Worm (Caenorhabditis elegans) whole organism, L3 larva: ENCODE results near the gene R09E10.1.

ENCODE experiments used
- R02D3.7 ChIP-seq: fragments of 150-350 bp; optimal IDR thresholded peaks from 2 replicates; lab custom pipeline; 2014; ENCODE audit warnings: missing biosample characterization, missing genetic modification characterization
- ZK546.5 ChIP-seq: sonication (generic microtip); optimal IDR thresholded peaks from 2 replicates; lab custom pipeline; 2017; ENCODE audit warnings: missing biosample characterization, missing genetic modification characterization
- aly-2 ChIP-seq: fragments of 150-350 bp; optimal IDR thresholded peaks from 2 replicates; lab custom pipeline; 2014; ENCODE audit warnings: missing biosample characterization, missing genetic modification characterization
- ama-1 ChIP-seq: fragments of 150-350 bp; optimal IDR thresholded peaks from 2 replicates; lab custom pipeline; 2018
- ceh-16 ChIP-seq: sonication (generic microtip); optimal IDR thresholded peaks from 2 replicates; lab custom pipeline; 2017; ENCODE audit warnings: missing biosample characterization, missing genetic modification characterization
- ceh-28 ChIP-seq: fragments of 150-350 bp; optimal IDR thresholded peaks from 2 replicates; lab custom pipeline; 2014; ENCODE audit warnings: missing biosample characterization, missing genetic modification reagents, missing genetic modification characterization
- ceh-82 ChIP-seq: fragments of 150-350 bp; optimal IDR thresholded peaks from 2 replicates; lab custom pipeline; 2014; ENCODE audit warnings: missing biosample characterization, missing genetic modification characterization
- ceh-9 ChIP-seq: sonication (generic microtip); optimal IDR thresholded peaks from 2 replicates; lab custom pipeline; 2018; ENCODE audit warnings: missing biosample characterization, missing genetic modification characterization
- daf-12 ChIP-seq: fragments of 150-350 bp; optimal IDR thresholded peaks from 2 replicates; lab custom pipeline; 2014; ENCODE audit warnings: missing biosample characterization, missing genetic modification reagents, missing genetic modification characterization
- egl-27 ChIP-seq: sonication (generic microtip); optimal IDR thresholded peaks from 4 replicates; lab custom pipeline; 2017; ENCODE audit warnings: missing biosample characterization, missing genetic modification reagents, missing genetic modification characterization
- egl-5 ChIP-seq: fragments of 150-350 bp; optimal IDR thresholded peaks from 2 replicates; lab custom pipeline; 2017; ENCODE audit warnings: missing biosample characterization, missing genetic modification reagents, missing genetic modification characterization, inconsistent platforms
- elt-2 ChIP-seq: sonication (generic microtip); optimal IDR thresholded peaks from 2 replicates; lab custom pipeline; 2016; ENCODE audit warnings: missing genetic modification reagents, mild to moderate bottlenecking, missing genetic modification characterization, missing compliant biosample characterization
- elt-3 ChIP-seq, 3 experiments: fragments of 150-350 bp in 1 of 3; sonication (generic microtip) in 2 of 3; optimal IDR thresholded peaks; 2 replicates in 2 of 3; 4 replicates in 1 of 3; lab custom pipeline; 2014 to 2017; ENCODE audit warnings: missing biosample characterization in 3 of 3, missing genetic modification characterization in 3 of 3
- eor-1 ChIP-seq, 2 experiments: fragments of 150-350 bp; optimal IDR thresholded peaks; 2 replicates each; lab custom pipeline; 2014 to 2018; ENCODE audit warnings: missing biosample characterization in 2 of 2, missing genetic modification characterization in 2 of 2
- fkh-10 ChIP-seq: sonication (generic microtip); optimal IDR thresholded peaks from 2 replicates; lab custom pipeline; 2017; ENCODE audit warnings: missing biosample characterization, missing genetic modification reagents, missing genetic modification characterization
- fos-1 ChIP-seq: fragments of 150-350 bp; optimal IDR thresholded peaks from 2 replicates; lab custom pipeline; 2014; ENCODE audit warnings: missing biosample characterization, missing genetic modification characterization
- hmg-11 ChIP-seq: sonication (generic microtip); optimal IDR thresholded peaks from 2 replicates; lab custom pipeline; 2016; ENCODE audit warnings: missing genetic modification characterization, missing compliant biosample characterization
- jun-1 ChIP-seq: fragments of 150-350 bp; optimal IDR thresholded peaks from 2 replicates; lab custom pipeline; 2014; ENCODE audit warnings: missing biosample characterization, missing genetic modification reagents, missing genetic modification characterization
- lin-15B ChIP-seq: fragments of 150-350 bp; optimal IDR thresholded peaks from 2 replicates; lab custom pipeline; 2014; ENCODE audit warnings: missing biosample characterization, missing genetic modification characterization
- lin-39 ChIP-seq: fragments of 150-350 bp; optimal IDR thresholded peaks from 2 replicates; lab custom pipeline; 2018; ENCODE audit warnings: missing biosample characterization, missing genetic modification reagents, missing genetic modification characterization
- lsy-12 ChIP-seq: sonication (generic microtip); optimal IDR thresholded peaks from 2 replicates; lab custom pipeline; 2016; ENCODE audit warnings: mild to moderate bottlenecking, missing genetic modification characterization, missing compliant biosample characterization
- mdl-1 ChIP-seq: fragments of 150-350 bp; optimal IDR thresholded peaks from 2 replicates; lab custom pipeline; 2014; ENCODE audit warnings: missing biosample characterization, missing genetic modification characterization
- mml-1 ChIP-seq: fragments of 150-350 bp; sonication (generic microtip); optimal IDR thresholded peaks from 3 replicates; lab custom pipeline; 2014; ENCODE audit warnings: missing biosample characterization, missing genetic modification characterization
- nfya-1 ChIP-seq: sonication (generic microtip); optimal IDR thresholded peaks from 2 replicates; lab custom pipeline; 2017; ENCODE audit warnings: missing genetic modification characterization, mild to moderate bottlenecking, missing compliant biosample characterization, antibody characterized with exemption, moderate library complexity; ENCODE audit not compliant: insufficient read depth
- nhr-11 ChIP-seq: fragments of 150-350 bp; optimal IDR thresholded peaks from 2 replicates; lab custom pipeline; 2014; ENCODE audit warnings: missing biosample characterization, missing genetic modification characterization
- nhr-23 ChIP-seq: fragments of 150-350 bp; optimal IDR thresholded peaks from 2 replicates; lab custom pipeline; 2014; ENCODE audit warnings: missing biosample characterization, missing genetic modification reagents, missing genetic modification characterization
- nhr-237 ChIP-seq: fragments of 150-350 bp; optimal IDR thresholded peaks from 2 replicates; lab custom pipeline; 2014; ENCODE audit warnings: missing biosample characterization, missing genetic modification characterization
- nhr-28 ChIP-seq: fragments of 150-350 bp; optimal IDR thresholded peaks from 2 replicates; lab custom pipeline; 2014; ENCODE audit warnings: missing biosample characterization, missing genetic modification characterization
- nhr-67 ChIP-seq: fragments of 150-350 bp; optimal IDR thresholded peaks from 2 replicates; lab custom pipeline; 2014; ENCODE audit warnings: missing biosample characterization, missing genetic modification characterization
- nhr-77 ChIP-seq: fragments of 150-350 bp; optimal IDR thresholded peaks from 2 replicates; lab custom pipeline; 2014; ENCODE audit warnings: missing biosample characterization, missing genetic modification characterization
- pqm-1 ChIP-seq: fragments of 150-350 bp; optimal IDR thresholded peaks from 2 replicates; lab custom pipeline; 2017; ENCODE audit warnings: missing biosample characterization, missing genetic modification characterization, inconsistent platforms
- skn-1 ChIP-seq: fragments of 150-350 bp; optimal IDR thresholded peaks from 2 replicates; lab custom pipeline; 2014; ENCODE audit warnings: missing biosample characterization, missing genetic modification characterization
- snpc-4 ChIP-seq: fragments of 150-350 bp; optimal IDR thresholded peaks from 2 replicates; lab custom pipeline; 2014; ENCODE audit warnings: missing biosample characterization, missing genetic modification characterization
- tbx-2 ChIP-seq: sonication (generic microtip); optimal IDR thresholded peaks from 2 replicates; lab custom pipeline; 2016; ENCODE audit warnings: mild to moderate bottlenecking, missing genetic modification characterization, missing compliant biosample characterization
- unc-39 ChIP-seq: sonication (generic microtip); optimal IDR thresholded peaks from 4 replicates; lab custom pipeline; 2017; ENCODE audit warnings: missing biosample characterization, missing genetic modification characterization
- unc-62 ChIP-seq: fragments of 150-350 bp; sonication (generic microtip); optimal IDR thresholded peaks from 4 replicates; lab custom pipeline; 2014; ENCODE audit warnings: missing biosample characterization, missing genetic modification reagents, missing genetic modification characterization
- zag-1 ChIP-seq: fragments of 150-350 bp; optimal IDR thresholded peaks from 2 replicates; lab custom pipeline; 2014; ENCODE audit warnings: missing biosample characterization, missing genetic modification characterization

The R09E10.1 gene

DNA sequence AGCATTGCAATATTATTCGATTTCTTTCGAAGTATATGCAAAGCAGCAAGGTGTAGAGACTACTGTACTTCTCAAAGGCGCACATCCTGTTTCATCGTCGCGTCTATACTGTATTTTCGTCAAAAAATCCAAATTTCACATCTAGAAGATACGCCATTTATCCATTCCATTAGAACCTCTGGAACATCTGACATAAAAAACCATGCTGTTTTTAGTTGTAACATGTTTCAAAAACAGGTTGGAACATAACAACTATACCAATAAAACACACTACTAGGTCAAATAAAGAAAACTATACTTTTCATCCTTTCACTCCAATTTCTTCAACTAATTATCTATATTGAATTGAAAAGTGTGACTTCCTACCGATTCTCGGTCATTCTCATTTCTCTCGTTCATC is 37.8 kb upstream of the R09E10.1 start, which contains the start of gene ugt-59:
ugt-59 (plus strand) TSS at position 301 of the 400 bp plus-strand sequence.
- TF ChIP-seq ama-1 (lab: Kevin White, UChicago) (no peak), ceh-28 (tag; lab: Kevin White, UChicago) (no peak), mdl-1 (tag; lab: Kevin White, UChicago) (no peak), daf-12 (no peak), nhr-237 (tag; lab: Kevin White, UChicago) (no peak), zag-1 (tag; lab: Kevin White, UChicago) (no peak), fos-1 (tag; lab: Kevin White, UChicago) (no peak), skn-1 (no peak), mml-1 (tag; lab: Kevin White, UChicago) (no peak), elt-3 (tag; optimal IDR thresholded peaks at IDR 0.05; lab: Kevin White, UChicago) (no peak), snpc-4 (tag; lab: Kevin White, UChicago) (no peak), fkh-10 (GFP tag; lab: Kevin White, UChicago) (no peak), unc-62 (GFP tag; lab: Kevin White, UChicago) (no peak), lsy-12 (tag; lab: Kevin White, UChicago) (no peak), nhr-28 (tag; lab: Kevin White, UChicago) (no peak), R02D3.7 (tag; lab: Kevin White, UChicago) (no peak), jun-1 (tag; lab: Kevin White, UChicago) (no peak), elt-2 (tag; lab: Kevin White, UChicago) (no peak), ceh-16 (tag; lab: Kevin White, UChicago) (no peak)

DNA sequence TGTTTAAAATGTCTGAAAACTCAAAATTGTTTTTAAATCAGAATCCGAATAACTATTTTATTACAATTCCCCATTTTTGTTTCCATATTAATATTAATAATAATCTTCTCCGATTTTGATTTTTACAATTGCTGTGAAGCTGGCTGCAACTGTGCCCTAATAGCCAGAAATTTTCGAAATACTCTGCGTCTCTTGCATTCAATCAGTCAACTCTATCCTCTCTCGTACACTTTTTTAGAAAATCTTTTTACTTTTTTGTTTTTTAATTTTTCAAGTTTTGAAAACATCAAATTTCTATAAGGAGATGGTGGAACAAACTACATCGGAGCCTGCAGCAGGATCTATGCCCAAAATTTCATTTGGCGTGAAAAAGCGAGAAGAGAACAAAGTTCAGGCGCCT is 35.3 kb upstream of the R09E10.1 start, which contains the start of gene gkow-1:
gkow-1 (plus strand) TSS at position 301 of the 400 bp plus-strand sequence.
- TF ChIP-seq nhr-28 (tag; lab: Kevin White, UChicago) (no peak), eor-1 (tag; optimal IDR thresholded peaks at IDR 0.05; lab: Kevin White, UChicago) (no peak), nfya-1 (tag; lab: Kevin White, UChicago) (no peak), egl-5 (tag; lab: Kevin White, UChicago) (no peak), ceh-82 (tag; lab: Kevin White, UChicago) (no peak), aly-2 (tag; lab: Kevin White, UChicago) (no peak)
- TF ChIP-seq, all 47 proteins: peak for 0

DNA sequence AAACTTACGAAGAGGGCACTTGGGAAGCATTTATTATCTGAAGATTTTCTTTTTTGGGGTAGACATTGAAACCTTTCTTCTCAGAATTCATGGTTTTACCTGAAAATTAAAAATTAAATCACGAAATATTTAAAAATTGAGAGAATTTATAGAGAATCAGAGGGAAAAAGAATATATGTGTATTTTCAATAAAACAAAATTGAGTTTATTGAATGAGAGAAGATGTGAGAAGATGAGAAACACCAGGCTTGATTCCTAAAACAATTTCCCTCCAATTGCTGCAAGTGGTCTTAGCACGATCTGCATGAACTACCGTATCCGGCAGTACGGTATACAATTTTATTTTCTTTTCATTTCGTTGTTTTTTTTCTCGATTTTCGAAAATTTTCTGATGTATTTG is 34.5 kb upstream of the R09E10.1 start, which contains the start of gene R11A8.1:
R11A8.1 (minus strand) TSS at position 101 of the 400 bp plus-strand sequence.
- TF ChIP-seq nhr-11 (tag; lab: Kevin White, UChicago), result no peak
- no peak for TF ChIP-seq tbx-2 (tag; lab: Kevin White, UChicago)
- TF ChIP-seq daf-12, result no peak
- no peak for TF ChIP-seq lin-39 (tag; lab: Kevin White, UChicago)
- no peak for TF ChIP-seq skn-1
- no peak for TF ChIP-seq ceh-82 (tag; lab: Kevin White, UChicago)
- no peak for TF ChIP-seq snpc-4 (tag; lab: Kevin White, UChicago)
- TF ChIP-seq mdl-1 (tag; lab: Kevin White, UChicago), result no peak
- no peak for TF ChIP-seq ceh-16 (tag; lab: Kevin White, UChicago)
- no peak for TF ChIP-seq egl-27 (tag; lab: Kevin White, UChicago)
- no peak for TF ChIP-seq ama-1 (lab: Kevin White, UChicago)
- TF ChIP-seq ZK546.5 (tag; lab: Kevin White, UChicago), result no peak
- TF ChIP-seq lsy-12 (tag; lab: Kevin White, UChicago), result no peak
- no peak for TF ChIP-seq ceh-28 (tag; lab: Kevin White, UChicago)

ce11 chrIV:10352243-10352642 is 29.7 kb upstream of the R09E10.1 start, which contains the start of gene Y43C5B.2:
TSS of gene Y43C5B.2 (minus strand) at chrIV:10352343.
- no peak for TF ChIP-seq unc-39 (tag; lab: Kevin White, UChicago)
- no peak for TF ChIP-seq snpc-4 (tag; lab: Kevin White, UChicago)
- no peak for TF ChIP-seq ceh-28 (tag; lab: Kevin White, UChicago)
- TF ChIP-seq daf-12, result no peak
- TF ChIP-seq ceh-9 (tag; lab: Kevin White, UChicago), result no peak
- TF ChIP-seq hmg-11, result no peak
- TF ChIP-seq skn-1, result no peak
- no peak for TF ChIP-seq elt-2 (tag; lab: Kevin White, UChicago)
- no peak for TF ChIP-seq pqm-1 (tag; lab: Kevin White, UChicago)
- no peak for TF ChIP-seq nhr-67 (tag; lab: Kevin White, UChicago)
- TF ChIP-seq aly-2 (tag; lab: Kevin White, UChicago), result no peak
- TF ChIP-seq lin-39 (tag; lab: Kevin White, UChicago), result no peak
- TF ChIP-seq mdl-1 (tag; lab: Kevin White, UChicago), result no peak
- TF ChIP-seq eor-1 (tag; optimal IDR thresholded peaks at IDR 0.05; lab: Kevin White, UChicago), result no peak
- no peak for TF ChIP-seq nhr-23 (tag; lab: Kevin White, UChicago)
- TF ChIP-seq lin-15B (tag; lab: Kevin White, UChicago), result no peak
- TF ChIP-seq nhr-77, result no peak
- no peak for TF ChIP-seq ZK546.5 (tag; lab: Kevin White, UChicago)
- no peak for TF ChIP-seq ama-1 (lab: Kevin White, UChicago)
